Worm (Caenorhabditis elegans) whole organism, mixed stage, embryonic: ENCODE results near the gene oig-1.

ENCODE experiments used
- blmp-1 ChIP-seq: fragments of 150-350 bp; optimal IDR thresholded peaks from 2 replicates; lab custom pipeline; 2014; ENCODE audit warnings: missing biosample characterization, missing genetic modification characterization
- ham-2 ChIP-seq: fragments of 200-800 bp; sonication (Bioruptor generic); optimal IDR thresholded peaks from 2 replicates; lab custom pipeline; 2018; ENCODE audit warnings: mild to moderate bottlenecking, missing genetic modification characterization, missing compliant biosample characterization
- nhr-28 ChIP-seq: fragments of 150-350 bp; optimal IDR thresholded peaks from 2 replicates; lab custom pipeline; 2014; ENCODE audit warnings: missing biosample characterization, missing genetic modification characterization
- nhr-76 ChIP-seq: sonication (generic microtip); optimal IDR thresholded peaks from 2 replicates; lab custom pipeline; 2017; ENCODE audit warnings: missing biosample characterization, missing genetic modification characterization
- pha-4 ChIP-seq: fragments of 150-350 bp; optimal IDR thresholded peaks from 2 replicates; lab custom pipeline; 2018; ENCODE audit warnings: missing biosample characterization, missing genetic modification reagents, missing genetic modification characterization
- tbx-8 ChIP-seq: fragments of 200-800 bp; sonication (Bioruptor generic); optimal IDR thresholded peaks from 2 replicates; lab custom pipeline; 2018; ENCODE audit warnings: mild to moderate bottlenecking, missing genetic modification characterization, moderate library complexity, missing compliant biosample characterization
- unc-62 ChIP-seq: fragments of 150-350 bp; optimal IDR thresholded peaks from 2 replicates; lab custom pipeline; 2014; ENCODE audit warnings: missing biosample characterization, missing genetic modification reagents, missing genetic modification characterization
- ztf-11 ChIP-seq: fragments of 150-350 bp; optimal IDR thresholded peaks from 2 replicates; lab custom pipeline; 2014; ENCODE audit warnings: missing biosample characterization, missing genetic modification characterization

DNA sequence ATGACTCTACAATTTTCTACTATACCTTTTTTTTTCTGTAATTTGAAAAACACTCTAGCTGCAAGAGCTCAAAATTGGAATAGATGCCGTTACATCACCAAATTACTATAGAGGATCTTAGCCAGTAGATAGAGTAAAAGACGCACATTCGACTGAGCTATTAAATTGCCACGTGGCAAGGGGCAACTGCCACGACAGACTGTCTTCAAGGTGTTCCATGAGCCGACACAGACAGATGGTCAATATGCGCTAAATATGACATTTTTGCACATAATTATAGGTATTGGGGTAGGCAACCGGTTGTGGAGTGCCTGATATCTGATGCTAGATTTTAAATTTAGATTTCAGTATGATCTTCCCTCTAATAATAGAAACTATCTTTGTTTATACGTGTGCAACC lies 46.0 kb downstream of the oig-1 start:
- TF ChIP-seq blmp-1 (tag; lab: Kevin White, UChicago) (no peak), tbx-8 (GFP tag; lab: Kevin White, UChicago) (no peak), nhr-76 (tag; lab: Kevin White, UChicago) (no peak), ham-2 (GFP tag; lab: Kevin White, UChicago) (no peak), ztf-11 (tag; lab: Kevin White, UChicago) (no peak), nhr-28 (tag; lab: Kevin White, UChicago) (no peak), pha-4 (tag; lab: Kevin White, UChicago) (no peak), unc-62 (GFP tag; lab: Kevin White, UChicago) (no peak)
